Worm (Caenorhabditis elegans): ENCODE data around the gene C49F5.5.

Gene C49F5.5

ce11 chrX:11985887-11986286 lies at the start of gene C49F5.5:
C49F5.5 (plus strand) TSS chrX:11986187.
- TF ChIP-seq sma-9 (GFP tag; optimal IDR thresholded peaks at IDR 0.05) (no peak), sma-9 (tag; optimal IDR thresholded peaks at IDR 0.05) (no peak), peb-1 (tag; optimal IDR thresholded peaks at IDR 0.05) (no peak), dmd-4 (tag; optimal IDR thresholded peaks at IDR 0.05) (no peak), sem-4 (tag; optimal IDR thresholded peaks at IDR 0.05) (no peak), elt-1 (tag; optimal IDR thresholded peaks at IDR 0.05) (no peak), F13H6.1 (tag; optimal IDR thresholded peaks at IDR 0.05) (no peak), mab-5 (tag; optimal IDR thresholded peaks at IDR 0.05) (no peak), nhr-11 (tag; optimal IDR thresholded peaks at IDR 0.05) (no peak), mdl-1 (tag; optimal IDR thresholded peaks at IDR 0.05) (no peak), zag-1 (tag; optimal IDR thresholded peaks at IDR 0.05) (no peak), nhr-77 (tag; optimal IDR thresholded peaks at IDR 0.05) (no peak), gmeb-1 (tag; optimal IDR thresholded peaks at IDR 0.05) (no peak), snpc-4 (tag; optimal IDR thresholded peaks at IDR 0.05) (no peak), nhr-25 (tag; optimal IDR thresholded peaks at IDR 0.05) (no peak), nhr-6 (tag; optimal IDR thresholded peaks at IDR 0.05) (no peak), lin-11 (tag; optimal IDR thresholded peaks at IDR 0.05) (no peak), nhr-129 (tag; optimal IDR thresholded peaks at IDR 0.05) (no peak), nhr-10 (tag; optimal IDR thresholded peaks at IDR 0.05) (no peak), unc-55 (GFP tag; optimal IDR thresholded peaks at IDR 0.05) (no peak)

- TF ChIP-seq blmp-1 (tag; optimal IDR thresholded peaks at IDR 0.05; ENCODE audit: insufficient read depth) (peak; percentile 93), alr-1 (tag; optimal IDR thresholded peaks at IDR 0.05) (no peak), mbf-1 (tag; optimal IDR thresholded peaks at IDR 0.05) (peak; percentile 75), lin-13 (GFP tag; optimal IDR thresholded peaks at IDR 0.05) (peak; percentile 99), dmd-4 (tag; optimal IDR thresholded peaks at IDR 0.05) (peak; percentile 75), nhr-77 (tag; optimal IDR thresholded peaks at IDR 0.05) (peak; percentile 98), nhr-25 (tag; optimal IDR thresholded peaks at IDR 0.05) (peak; percentile 98), fos-1 (tag; optimal IDR thresholded peaks at IDR 0.05) (peak; percentile 98), egl-27 (tag; optimal IDR thresholded peaks at IDR 0.05) (peak; percentile 99), lsy-2 (tag; optimal IDR thresholded peaks at IDR 0.05) (peak; percentile 95 to 97), Y55F3AM.14 (GFP tag; optimal IDR thresholded peaks at IDR 0.05) (peak; percentile 92), elt-3 (tag; optimal IDR thresholded peaks at IDR 0.05) (peak; percentile 77), nhr-12 (tag; optimal IDR thresholded peaks at IDR 0.05) (peak; percentile 70), unc-62 (GFP tag; optimal IDR thresholded peaks at IDR 0.05) (peak; percentile 93), nhr-6 (tag; optimal IDR thresholded peaks at IDR 0.05) (peak; percentile 99), ama-1 (optimal IDR thresholded peaks at IDR 0.05) (peak; percentile 51), R02D3.7 (tag; optimal IDR thresholded peaks at IDR 0.05) (peak; percentile 78), unc-55 (GFP tag; optimal IDR thresholded peaks at IDR 0.05) (peak; percentile 99), F13H6.1 (tag; optimal IDR thresholded peaks at IDR 0.05) (peak; percentile 98), ceh-82 (tag; optimal IDR thresholded peaks at IDR 0.05) (peak; percentile 96), zag-1 (tag; optimal IDR thresholded peaks at IDR 0.05) (peak; percentile 96), ZK546.5 (tag; optimal IDR thresholded peaks at IDR 0.05) (peak; percentile 71), ztf-1 (GFP tag; conservative IDR thresholded peaks at IDR 0.05) (0 out of 2 replicates have a peak, but pooled peaks have one; percentile 55), nhr-11 (tag; optimal IDR thresholded peaks at IDR 0.05) (peak; percentile 62), nhr-21 (tag; optimal IDR thresholded peaks at IDR 0.05) (peak; percentile 100), C34F6.9 (tag; optimal IDR thresholded peaks at IDR 0.05) (peak; percentile 98), lin-11 (tag; optimal IDR thresholded peaks at IDR 0.05) (peak; percentile 76), ceh-16 (tag; optimal IDR thresholded peaks at IDR 0.05) (peak; percentile 92), nhr-10 (tag; optimal IDR thresholded peaks at IDR 0.05) (peak; percentile 99), crh-2 (tag; optimal IDR thresholded peaks at IDR 0.05) (peak; percentile 99), aly-2 (tag; optimal IDR thresholded peaks at IDR 0.05) (no peak), nhr-23 (tag; optimal IDR thresholded peaks at IDR 0.05) (no peak), unc-39 (tag; optimal IDR thresholded peaks at IDR 0.05) (peak; percentile 89), elt-1 (tag; optimal IDR thresholded peaks at IDR 0.05) (no peak), ztf-4 (tag; optimal IDR thresholded peaks at IDR 0.05) (peak; percentile 91), mdl-1 (tag; optimal IDR thresholded peaks at IDR 0.05) (peak; percentile 90 to 92), skn-1 (tag; optimal IDR thresholded peaks at IDR 0.05) (peak; percentile 98), gmeb-1 (tag; optimal IDR thresholded peaks at IDR 0.05) (peak; percentile 97), sma-9 (GFP tag; optimal IDR thresholded peaks at IDR 0.05) (peak; percentile 99), sma-9 (tag; optimal IDR thresholded peaks at IDR 0.05) (no peak), nhr-237 (tag; optimal IDR thresholded peaks at IDR 0.05) (peak; percentile 96), nhr-129 (tag; optimal IDR thresholded peaks at IDR 0.05) (peak; percentile 100), snpc-4 (tag; optimal IDR thresholded peaks at IDR 0.05) (peak; percentile 91), sma-3 (GFP tag; optimal IDR thresholded peaks at IDR 0.05) (peak; percentile 99), sem-4 (tag; optimal IDR thresholded peaks at IDR 0.05) (peak; percentile 97), lin-39 (tag; optimal IDR thresholded peaks at IDR 0.05) (peak; percentile 93), peb-1 (tag; optimal IDR thresholded peaks at IDR 0.05) (no peak), mab-5 (tag; optimal IDR thresholded peaks at IDR 0.05) (peak; percentile 98), ztf-11 (tag; optimal IDR thresholded peaks at IDR 0.05) (peak; percentile 77)
Observed at ce11 chrX:11937343-11937935, 48.5 kb upstream of the C49F5.5 start.

All from whole organism, L2 larva.